Worm (Caenorhabditis elegans): ENCODE data around the gene M05D6.8.

- TF ChIP-seq nhr-12 (tag; optimal IDR thresholded peaks at IDR 0.05) (no peak), pha-4 (tag; optimal IDR thresholded peaks at IDR 0.05) (no peak), blmp-1 (tag; optimal IDR thresholded peaks at IDR 0.05) (no peak), nhr-28 (tag; optimal IDR thresholded peaks at IDR 0.05) (no peak), bed-3 (GFP tag; optimal IDR thresholded peaks at IDR 0.05) (no peak)
These were observed 13.5 kb upstream of the M05D6.8 start for ce11 chrII:8484546-8484945.

Measured in whole organism, mixed stage, embryonic.